Fruit fly (Drosophila melanogaster) whole organism, prepupa: ENCODE measurements around the gene Xrcc2.

Experiments used
- CG10669 ChIP-seq: fragments of 200-800 bp; sonication (Bioruptor generic); optimal IDR thresholded peaks from 3 replicates; lab custom pipeline; 2018; ENCODE audit warnings: missing biosample characterization, mild to moderate bottlenecking, missing genetic modification characterization, moderate library complexity
- CG11294 ChIP-seq: fragments of 200-800 bp; sonication (Bioruptor generic); IDR thresholded peaks from 2 replicates; pipeline ENCODE4 v1.3.6; 2022; ENCODE audit warnings: missing biosample characterization, missing genetic modification characterization
- CG11762 ChIP-seq: fragments of 200-800 bp; sonication (Bioruptor generic); optimal IDR thresholded peaks from 3 replicates; lab custom pipeline; 2016; ENCODE audit warnings: missing biosample characterization, missing genetic modification characterization; ENCODE audit not compliant: insufficient read depth
- CG11902 ChIP-seq: fragments of 200-800 bp; sonication (Bioruptor generic); optimal IDR thresholded peaks from 3 replicates; lab custom pipeline; 2016; ENCODE audit warnings: missing biosample characterization, missing genetic modification characterization
- CG3032 ChIP-seq: fragments of 200-800 bp; optimal IDR thresholded peaks from 2 replicates; lab custom pipeline; 2019; ENCODE audit warnings: missing biosample characterization, mild to moderate bottlenecking, missing genetic modification characterization, moderate library complexity
- CG31627 ChIP-seq: fragments of 200-800 bp; sonication (Bioruptor generic); optimal IDR thresholded peaks from 3 replicates; lab custom pipeline; 2016; ENCODE audit warnings: missing biosample characterization, missing genetic modification characterization
- CG4318 ChIP-seq: fragments of 200-800 bp; sonication (Bioruptor generic); optimal IDR thresholded peaks from 3 replicates; lab custom pipeline; 2017; ENCODE audit warnings: missing biosample characterization, mild to moderate bottlenecking, missing genetic modification characterization
- CG6163 ChIP-seq: fragments of 200-800 bp; sonication (Bioruptor generic); IDR thresholded peaks from 3 replicates; pipeline ENCODE4 v1.3.6; 2022; ENCODE audit warnings: missing biosample characterization, missing genetic modification characterization
- CG6276 ChIP-seq: fragments of 200-800 bp; sonication (Bioruptor generic); optimal IDR thresholded peaks from 2 replicates; lab custom pipeline; 2017; ENCODE audit warnings: missing biosample characterization, mild to moderate bottlenecking, missing genetic modification characterization
- CG6808 ChIP-seq: fragments of 200-800 bp; sonication (Bioruptor generic); optimal IDR thresholded peaks from 3 replicates; lab custom pipeline; 2017; ENCODE audit warnings: missing biosample characterization, missing genetic modification characterization, mild to moderate bottlenecking, moderate library complexity, missing genetic modification reagents
- CG6854 ChIP-seq: fragments of 200-800 bp; sonication (Bioruptor generic); optimal IDR thresholded peaks from 2 replicates; lab custom pipeline; 2017; ENCODE audit warnings: missing biosample characterization, mild to moderate bottlenecking, missing genetic modification characterization
- CG7368 ChIP-seq: fragments of 200-800 bp; sonication (Bioruptor generic); optimal IDR thresholded peaks from 3 replicates; lab custom pipeline; 2016; ENCODE audit warnings: missing biosample characterization, missing genetic modification characterization
- CG8119 ChIP-seq: fragments of 200-800 bp; sonication (Bioruptor generic); IDR thresholded peaks from 3 replicates; pipeline ENCODE4 v1.3.6; 2022; ENCODE audit warnings: missing biosample characterization, missing genetic modification characterization
- CG8319 ChIP-seq: fragments of 200-800 bp; sonication (Bioruptor generic); optimal IDR thresholded peaks from 3 replicates; lab custom pipeline; 2016; ENCODE audit warnings: missing biosample characterization, missing genetic modification characterization
- Eip75B ChIP-seq: fragments of 200-800 bp; sonication (Bioruptor generic); optimal IDR thresholded peaks from 3 replicates; lab custom pipeline; 2016; ENCODE audit warnings: missing biosample characterization, missing genetic modification characterization
- Eip78C ChIP-seq: fragments of 200-800 bp; sonication (Bioruptor generic); peaks from one replicate; lab custom pipeline; 2016; ENCODE audit warnings: missing biosample characterization, missing genetic modification characterization
- Eip93F ChIP-seq: fragments of 200-800 bp; sonication (Bioruptor generic); optimal IDR thresholded peaks from 2 replicates; lab custom pipeline; 2016; ENCODE audit warnings: missing biosample characterization, mild to moderate bottlenecking, missing genetic modification characterization
- Ets21C ChIP-seq: fragments of 200-800 bp; sonication (Bioruptor generic); optimal IDR thresholded peaks from 3 replicates; lab custom pipeline; 2016; ENCODE audit warnings: missing biosample characterization, missing genetic modification characterization
- Hr39 ChIP-seq: fragments of 200-800 bp; sonication (Bioruptor generic); optimal IDR thresholded peaks from 2 replicates; lab custom pipeline; 2016; ENCODE audit warnings: missing biosample characterization, missing genetic modification characterization
- Hr4 ChIP-seq: fragments of 200-800 bp; sonication (Bioruptor generic); optimal IDR thresholded peaks from 3 replicates; lab custom pipeline; 2016; ENCODE audit warnings: missing biosample characterization, missing genetic modification characterization
- Lpt ChIP-seq: fragments of 200-800 bp; sonication (Bioruptor generic); optimal IDR thresholded peaks from 3 replicates; lab custom pipeline; 2016; ENCODE audit warnings: missing biosample characterization, missing genetic modification characterization
- Sox102F ChIP-seq: fragments of 200-800 bp; sonication (Bioruptor generic); optimal IDR thresholded peaks from 2 replicates; lab custom pipeline; 2016; ENCODE audit warnings: missing biosample characterization, mild to moderate bottlenecking, missing genetic modification characterization
- Sox14 ChIP-seq: fragments of 200-800 bp; sonication (Bioruptor generic); optimal IDR thresholded peaks from 3 replicates; lab custom pipeline; 2016; ENCODE audit warnings: missing biosample characterization, missing genetic modification characterization
- Sox15 ChIP-seq: fragments of 200-800 bp; sonication (Bioruptor generic); optimal IDR thresholded peaks from 3 replicates; lab custom pipeline; 2016; ENCODE audit warnings: missing biosample characterization, missing genetic modification characterization
- acj6 ChIP-seq: fragments of 200-800 bp; sonication (Bioruptor generic); optimal IDR thresholded peaks from 3 replicates; lab custom pipeline; 2016; ENCODE audit warnings: missing biosample characterization, missing genetic modification characterization
- cyc ChIP-seq: fragments of 200-800 bp; sonication (Bioruptor generic); optimal IDR thresholded peaks from 3 replicates; lab custom pipeline; 2016; ENCODE audit warnings: missing biosample characterization, missing genetic modification characterization
- dsx ChIP-seq: fragments of 200-800 bp; optimal IDR thresholded peaks from 3 replicates; lab custom pipeline; 2019; ENCODE audit warnings: missing biosample characterization, mild to moderate bottlenecking, missing genetic modification characterization, moderate library complexity; ENCODE audit not compliant: poor library complexity, severe bottlenecking
- eg ChIP-seq: fragments of 200-800 bp; sonication (Bioruptor generic); IDR thresholded peaks from 3 replicates; pipeline ENCODE4 v1.3.6; 2022; ENCODE audit warnings: missing biosample characterization, missing genetic modification characterization
- esn ChIP-seq: fragments of 200-800 bp; sonication (Bioruptor generic); optimal IDR thresholded peaks from 2 replicates; lab custom pipeline; 2016; ENCODE audit warnings: missing biosample characterization, mild to moderate bottlenecking, missing genetic modification characterization, moderate library complexity
- fd59A ChIP-seq: fragments of 200-800 bp; sonication (Bioruptor generic); optimal IDR thresholded peaks from 2 replicates; lab custom pipeline; 2017; ENCODE audit warnings: missing biosample characterization, mild to moderate bottlenecking, missing genetic modification characterization, missing genetic modification reagents
- fkh ChIP-seq: fragments of 200-800 bp; sonication (Bioruptor generic); optimal IDR thresholded peaks from 3 replicates; lab custom pipeline; 2017; ENCODE audit warnings: missing biosample characterization, mild to moderate bottlenecking, missing genetic modification characterization, moderate library complexity
- net ChIP-seq: fragments of 200-800 bp; sonication (Bioruptor generic); optimal IDR thresholded peaks from 3 replicates; lab custom pipeline; 2016; ENCODE audit warnings: missing biosample characterization, missing genetic modification characterization
- salr ChIP-seq, 2 experiments: fragments of 200-800 bp; sonication (Bioruptor generic); optimal IDR thresholded peaks; 3 replicates each; lab custom pipeline; 2016 to 2018; ENCODE audit warnings: missing biosample characterization in 2 of 2, missing genetic modification characterization in 2 of 2, mild to moderate bottlenecking in 1 of 2
- ss ChIP-seq, 2 experiments: fragments of 200-800 bp; sonication (Bioruptor generic); optimal IDR thresholded peaks; 2 replicates in 1 of 2; 3 replicates in 1 of 2; lab custom pipeline; 2017 to 2018; ENCODE audit warnings: mild to moderate bottlenecking in 2 of 2, missing biosample characterization in 2 of 2, missing genetic modification characterization in 2 of 2, moderate library complexity in 1 of 2
- svp ChIP-seq: fragments of 200-800 bp; sonication (Bioruptor generic); peaks from one replicate; lab custom pipeline; 2016; ENCODE audit warnings: missing biosample characterization, missing genetic modification characterization
- topi ChIP-seq: fragments of 200-800 bp; sonication (Bioruptor generic); optimal IDR thresholded peaks from 3 replicates; lab custom pipeline; 2016; ENCODE audit warnings: missing biosample characterization, missing genetic modification characterization

Gene Xrcc2

dm6 chrX:18512271-18512679 lies 12.3 kb downstream of the Xrcc2 start, which contains the start of gene Ggt-1:
Ggt-1 (minus strand) TSS chrX:18512521.
- TF ChIP-seq CG6808 (GFP tag; lab: Kevin White, UChicago) (no peak), CG6854 (GFP tag; lab: Kevin White, UChicago) (no peak), CG6276 (GFP tag; lab: Kevin White, UChicago) (no peak), CG4318 (no peak), CG3032 (tag; lab: Kevin White, UChicago) (no peak), dsx (GFP tag; lab: Kevin White, UChicago) (no peak), CG6163 (0 out of 3 replicates have a peak, but pooled peaks have one; percentile 14), CG7368 (GFP tag; lab: Kevin White, UChicago) (no peak), CG11294 (GFP tag; lab: Robert Waterston, UW) (no peak), Hr4 (GFP tag; lab: Kevin White, UChicago) (no peak), ss (GFP tag; optimal IDR thresholded peaks at IDR 0.05; lab: Kevin White, UChicago) (peak in 1 of 2 experiments; percentile 12), acj6 (GFP tag; lab: Kevin White, UChicago) (no peak), svp (GFP tag; lab: Kevin White, UChicago) (peak; percentile 91), CG11762 (GFP tag; lab: Kevin White, UChicago) (no peak), Lpt (GFP tag; lab: Kevin White, UChicago) (no peak), CG10669 (GFP tag; lab: Kevin White, UChicago) (no peak), eg (no peak), Sox14 (GFP tag; lab: Kevin White, UChicago) (no peak), Eip78C (GFP tag; lab: Kevin White, UChicago) (peak; percentile 33), Sox15 (GFP tag; lab: Kevin White, UChicago) (no peak), esn (GFP tag; lab: Kevin White, UChicago) (no peak), Eip93F (GFP tag; lab: Kevin White, UChicago) (no peak), CG11902 (GFP tag; lab: Kevin White, UChicago) (no peak)

dm6 chrX:18514767-18515166 lies 14.8 kb downstream of the Xrcc2 start, which contains the start of gene CG6470:
CG6470 (minus strand) TSS chrX:18514867.
- no peak for TF ChIP-seq CG10669 (GFP tag; lab: Kevin White, UChicago)
- TF ChIP-seq CG8319 (GFP tag; lab: Kevin White, UChicago): no peak
- no peak for TF ChIP-seq CG31627 (GFP tag; lab: Kevin White, UChicago)

- no peak for TF ChIP-seq acj6 (GFP tag; lab: Kevin White, UChicago)
- TF ChIP-seq eg: peak; percentile 26; the same call in 1 of the 3 replicates
- TF ChIP-seq CG6276 (GFP tag; lab: Kevin White, UChicago): peak; percentile 2
- TF ChIP-seq CG8119 (GFP tag; lab: Robert Waterston, UW): no peak
- no peak for TF ChIP-seq fd59A
- TF ChIP-seq net: no peak
- TF ChIP-seq Eip78C (GFP tag; lab: Kevin White, UChicago): peak; percentile 9
Observed at dm6 chrX:18515205-18515921, 15.4 kb downstream of the Xrcc2 start, which contains the start of the genes Bx and HisRS. Bx (plus strand) TSS chrX:18515428. HisRS (plus strand) TSS chrX:18515428.

- no peak for TF ChIP-seq fd59A
- peak; percentile 39 for TF ChIP-seq Eip78C (GFP tag; lab: Kevin White, UChicago)
- no peak for TF ChIP-seq fkh (GFP tag; lab: Kevin White, UChicago)
- TF ChIP-seq eg: 0 out of 3 replicates have a peak, but pooled peaks have one; percentile 24
- peak; percentile 15 for TF ChIP-seq acj6 (GFP tag; lab: Kevin White, UChicago)
- peak; percentile 6 for TF ChIP-seq Eip75B (GFP tag; lab: Kevin White, UChicago)
- TF ChIP-seq CG6808 (GFP tag; lab: Kevin White, UChicago): peak; percentile 48
- TF ChIP-seq salr (GFP tag; optimal IDR thresholded peaks at IDR 0.05; lab: Kevin White, UChicago): peak in 1 of 2 experiments; percentile 20
- TF ChIP-seq Sox102F (GFP tag; lab: Kevin White, UChicago): peak; percentile 15
- 0 out of 3 replicates have a peak, but pooled peaks have one; percentile 27 for TF ChIP-seq CG6163
- TF ChIP-seq svp (GFP tag; lab: Kevin White, UChicago): peak; percentile 58
- peak; percentile 2 for TF ChIP-seq Ets21C (GFP tag; lab: Kevin White, UChicago)
- no peak for TF ChIP-seq topi
- TF ChIP-seq cyc (GFP tag; lab: Kevin White, UChicago): no peak
- TF ChIP-seq Hr39 (GFP tag; lab: Kevin White, UChicago): peak; percentile 11
Observed at dm6 chrX:18515988-18516541, 16.1 kb downstream of the Xrcc2 start.
